Worm (Caenorhabditis elegans): Measurements from ENCODE around the gene C29F5.8.

C29F5.8 gene

DNA sequence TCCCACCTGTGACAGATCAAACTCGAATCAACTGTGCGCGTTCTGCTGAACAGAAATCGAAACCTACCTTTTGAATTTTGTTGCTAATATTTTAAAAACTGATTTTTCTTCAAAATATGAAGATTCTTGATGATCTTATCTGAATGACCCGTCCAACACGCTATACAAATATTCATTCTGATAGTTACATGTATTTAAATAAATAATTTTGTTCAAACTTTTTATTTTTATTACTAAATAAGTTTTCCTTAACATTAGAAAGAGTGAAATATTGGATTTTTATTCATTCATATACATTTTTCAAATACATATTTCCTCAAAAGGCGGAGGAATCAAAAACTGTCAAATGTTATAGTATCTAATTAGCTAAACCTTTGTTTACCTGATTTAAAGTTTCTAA lies 38.2 kb upstream of the C29F5.8 start, which contains the start of gene F13H8.8:
F13H8.8 (minus strand) TSS at position 101 of the 400 bp plus-strand sequence.
- no peak for TF ChIP-seq unc-39 (tag; optimal IDR thresholded peaks at IDR 0.05)
- no peak for TF ChIP-seq lsy-2 (tag; optimal IDR thresholded peaks at IDR 0.05)
- TF ChIP-seq lin-32 (GFP tag; optimal IDR thresholded peaks at IDR 0.05): no peak
- no peak for TF ChIP-seq sem-2 (GFP tag; optimal IDR thresholded peaks at IDR 0.05)
- TF ChIP-seq lin-13 (tag; optimal IDR thresholded peaks at IDR 0.05): no peak
- no peak for TF ChIP-seq nhr-76 (tag; optimal IDR thresholded peaks at IDR 0.05)
- no peak for TF ChIP-seq hlh-1 (tag; optimal IDR thresholded peaks at IDR 0.05)
- TF ChIP-seq nhr-237 (tag; optimal IDR thresholded peaks at IDR 0.05): no peak
- no peak for TF ChIP-seq pha-4 (tag; optimal IDR thresholded peaks at IDR 0.05)

DNA sequence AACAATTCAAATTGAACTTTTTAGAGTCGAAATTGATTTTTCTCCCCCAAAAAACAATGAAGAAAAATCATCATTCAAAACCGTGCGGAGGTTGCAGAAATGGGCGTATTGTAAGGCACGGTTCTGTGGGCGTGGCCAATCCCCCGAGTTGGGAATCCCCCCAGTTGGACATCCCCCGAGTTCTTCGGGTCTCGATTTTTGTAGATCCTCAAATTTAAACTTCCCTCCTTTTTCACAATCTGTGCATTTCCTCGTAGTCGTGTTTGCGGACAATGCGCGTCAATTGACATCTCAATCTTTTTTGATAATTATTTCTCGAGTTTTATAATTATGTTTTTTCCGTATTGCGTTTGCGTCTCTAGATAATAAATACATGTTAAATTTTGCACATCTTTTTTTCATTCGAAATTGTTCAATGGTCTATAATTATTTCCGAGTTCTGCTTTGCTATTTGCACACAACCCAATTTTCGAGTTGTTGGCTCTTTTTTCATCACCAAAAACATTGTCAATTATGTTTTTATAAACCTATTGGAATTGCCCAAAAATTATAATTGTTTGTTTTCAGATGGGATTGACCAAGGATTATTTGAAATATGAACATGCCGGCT lies 36.3 kb upstream of the C29F5.8 start, which contains the start of gene F13H8.2:
F13H8.2 (plus strand) TSS at position 560 of the 610 bp plus-strand sequence.
- TF ChIP-seq mls-2 (tag; optimal IDR thresholded peaks at IDR 0.05): peak; percentile 9
- TF ChIP-seq lin-13 (tag; optimal IDR thresholded peaks at IDR 0.05): peak; percentile 60
- peak; percentile 27 for TF ChIP-seq unc-120 (tag; optimal IDR thresholded peaks at IDR 0.05; ENCODE audit: poor library complexity, severe bottlenecking)
- peak; percentile 12 for TF ChIP-seq sptf-1 (tag; optimal IDR thresholded peaks at IDR 0.05)
- no peak for TF ChIP-seq nhr-2 (tag; optimal IDR thresholded peaks at IDR 0.05)
- TF ChIP-seq mep-1 (tag; optimal IDR thresholded peaks at IDR 0.05): peak; percentile 31
- peak; percentile 77 for TF ChIP-seq lsy-2 (tag; optimal IDR thresholded peaks at IDR 0.05)
- peak; percentile 59 for TF ChIP-seq pha-4 (tag; optimal IDR thresholded peaks at IDR 0.05)
- peak; percentile 93 for TF ChIP-seq ces-1 (GFP tag; optimal IDR thresholded peaks at IDR 0.05)
- no peak for TF ChIP-seq unc-39 (tag; optimal IDR thresholded peaks at IDR 0.05)
- no peak for TF ChIP-seq elt-1 (tag; optimal IDR thresholded peaks at IDR 0.05; ENCODE audit: borderline replicate concordance, insufficient read depth)
- peak; percentile 12 for TF ChIP-seq cnd-1 (tag; optimal IDR thresholded peaks at IDR 0.05)
- TF ChIP-seq nhr-237 (tag; optimal IDR thresholded peaks at IDR 0.05): peak; percentile 44
- peak; percentile 31 for TF ChIP-seq ceh-39 (tag; optimal IDR thresholded peaks at IDR 0.05)
- peak; percentile 4 for TF ChIP-seq ceh-43 (GFP tag; optimal IDR thresholded peaks at IDR 0.05)

DNA sequence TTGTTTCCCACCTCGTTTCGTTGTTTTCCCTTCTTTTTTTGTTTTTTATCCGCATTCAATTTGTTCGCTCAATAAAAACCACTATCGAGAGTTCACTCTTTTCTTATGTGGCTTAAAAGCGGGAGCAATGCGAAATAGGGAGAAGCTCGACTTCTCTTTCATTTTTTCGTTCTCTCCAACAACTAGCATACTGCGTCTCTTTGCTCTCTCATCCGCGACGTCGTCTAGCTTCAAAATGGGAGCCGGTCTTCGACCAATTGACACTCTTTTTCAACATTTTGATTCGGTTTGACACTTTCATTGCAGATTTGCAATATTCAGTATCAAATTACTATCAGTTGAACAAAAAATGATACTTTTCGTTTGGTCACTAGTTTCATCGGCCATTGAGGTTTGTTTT lies 32.3 kb upstream of the C29F5.8 start, which contains the start of gene bpl-1:
bpl-1 (plus strand) TSS at position 301 of the 400 bp plus-strand sequence.
- TF ChIP-seq unc-62 (GFP tag; optimal IDR thresholded peaks at IDR 0.05) (no peak), mab-5 (tag; optimal IDR thresholded peaks at IDR 0.05) (no peak), ham-2 (GFP tag; optimal IDR thresholded peaks at IDR 0.05) (no peak), nhr-28 (tag; optimal IDR thresholded peaks at IDR 0.05) (no peak), ztf-11 (tag; optimal IDR thresholded peaks at IDR 0.05) (no peak), tbx-8 (GFP tag; optimal IDR thresholded peaks at IDR 0.05) (no peak), nhr-12 (tag; optimal IDR thresholded peaks at IDR 0.05) (no peak), pha-4 (tag; optimal IDR thresholded peaks at IDR 0.05) (no peak), bed-3 (GFP tag; optimal IDR thresholded peaks at IDR 0.05) (no peak), ceh-43 (GFP tag; optimal IDR thresholded peaks at IDR 0.05) (no peak), sem-2 (GFP tag; optimal IDR thresholded peaks at IDR 0.05) (no peak), elt-1 (tag; optimal IDR thresholded peaks at IDR 0.05; ENCODE audit: borderline replicate concordance, insufficient read depth) (no peak), lin-13 (tag; optimal IDR thresholded peaks at IDR 0.05) (no peak), mep-1 (tag; optimal IDR thresholded peaks at IDR 0.05) (no peak), lsy-2 (tag; optimal IDR thresholded peaks at IDR 0.05) (no peak)

ce11 chrII:6281002-6281401 lies 25.2 kb upstream of the C29F5.8 start, which contains the start of gene scly-1:
TSS of gene scly-1 (minus strand) at chrII:6281102.
- TF ChIP-seq unc-120 (tag; optimal IDR thresholded peaks at IDR 0.05; ENCODE audit: poor library complexity, severe bottlenecking) (no peak), hlh-1 (tag; optimal IDR thresholded peaks at IDR 0.05) (no peak), bed-3 (GFP tag; optimal IDR thresholded peaks at IDR 0.05) (no peak), lsy-2 (tag; optimal IDR thresholded peaks at IDR 0.05) (no peak), unc-62 (GFP tag; optimal IDR thresholded peaks at IDR 0.05) (no peak)

DNA sequence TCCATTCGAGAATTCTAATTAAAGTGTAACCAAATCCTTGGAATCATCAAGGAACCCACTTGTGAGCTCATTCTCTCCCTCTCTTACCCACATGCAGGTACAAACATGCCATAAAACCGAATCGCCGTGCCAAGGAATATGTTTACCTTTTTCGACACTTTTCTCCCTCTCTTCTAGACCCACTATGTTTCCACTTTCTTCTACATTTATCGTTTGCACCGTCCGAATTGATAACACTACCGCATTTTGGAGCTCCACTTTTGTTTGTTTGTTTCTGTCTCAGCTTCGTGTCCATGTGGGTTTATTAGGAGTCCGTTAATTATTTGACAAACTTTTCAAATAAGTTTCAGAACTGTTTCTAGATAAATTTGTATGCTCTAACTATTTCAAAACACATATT lies 24.3 kb upstream of the C29F5.8 start:
- TF ChIP-seq unc-120 (tag; optimal IDR thresholded peaks at IDR 0.05; ENCODE audit: poor library complexity, severe bottlenecking) (no peak), nhr-76 (tag; optimal IDR thresholded peaks at IDR 0.05) (no peak), M03D4.4 (tag; optimal IDR thresholded peaks at IDR 0.05) (no peak), nhr-2 (tag; optimal IDR thresholded peaks at IDR 0.05) (no peak), ceh-43 (GFP tag; optimal IDR thresholded peaks at IDR 0.05) (no peak), ceh-39 (tag; optimal IDR thresholded peaks at IDR 0.05) (no peak), unc-62 (GFP tag; optimal IDR thresholded peaks at IDR 0.05) (no peak), nhr-12 (tag; optimal IDR thresholded peaks at IDR 0.05) (no peak), elt-1 (tag; optimal IDR thresholded peaks at IDR 0.05; ENCODE audit: borderline replicate concordance, insufficient read depth) (no peak), lin-32 (GFP tag; optimal IDR thresholded peaks at IDR 0.05) (no peak), nhr-28 (tag; optimal IDR thresholded peaks at IDR 0.05) (no peak), mab-5 (tag; optimal IDR thresholded peaks at IDR 0.05) (no peak), ham-2 (GFP tag; optimal IDR thresholded peaks at IDR 0.05) (no peak)
